Fruit fly (Drosophila melanogaster) whole organism, embryonic: Measurements from ENCODE around the gene Acp29AB.

ENCODE experiments used
- Bdp1 ChIP-seq: fragments of 200-800 bp; sonication (Bioruptor generic); optimal IDR thresholded peaks from 3 replicates; lab custom pipeline; 2016; ENCODE audit warnings: missing biosample characterization, missing genetic modification characterization
- BtbVII ChIP-seq: fragments of 200-800 bp; sonication (Bioruptor generic); optimal IDR thresholded peaks from 3 replicates; lab custom pipeline; 2017; ENCODE audit warnings: missing biosample characterization, mild to moderate bottlenecking, missing genetic modification characterization
- CG10462 ChIP-seq: fragments of 200-800 bp; sonication (Bioruptor generic); optimal IDR thresholded peaks from 2 replicates; lab custom pipeline; 2016; ENCODE audit warnings: missing biosample characterization, missing genetic modification characterization
- CG10979 ChIP-seq: fragments of 200-800 bp; sonication (Bioruptor generic); optimal IDR thresholded peaks from 2 replicates; lab custom pipeline; 2018; ENCODE audit warnings: missing biosample characterization, mild to moderate bottlenecking, missing genetic modification characterization, moderate library complexity
- CG11695 ChIP-seq: fragments of 200-800 bp; sonication (Bioruptor generic); IDR thresholded peaks from 3 replicates; pipeline ENCODE4 v1.3.6; 2022; ENCODE audit warnings: missing biosample characterization, missing genetic modification characterization
- CG2199 ChIP-seq: fragments of 200-800 bp; sonication (Bioruptor generic); IDR thresholded peaks from 3 replicates; pipeline ENCODE4 v1.3.6; 2022; ENCODE audit warnings: missing biosample characterization, missing genetic modification characterization
- CG2678 ChIP-seq: fragments of 200-800 bp; sonication (Bioruptor generic); optimal IDR thresholded peaks from 3 replicates; lab custom pipeline; 2019; ENCODE audit warnings: missing biosample characterization, mild to moderate bottlenecking, missing genetic modification characterization, moderate library complexity
- CG3065 ChIP-seq: fragments of 200-800 bp; sonication (Bioruptor generic); optimal IDR thresholded peaks from 2 replicates; lab custom pipeline; 2016; ENCODE audit warnings: missing biosample characterization, missing genetic modification characterization
- CG31388 ChIP-seq: fragments of 200-800 bp; sonication (Bioruptor generic); optimal IDR thresholded peaks from 2 replicates; lab custom pipeline; 2016; ENCODE audit warnings: missing biosample characterization, missing genetic modification characterization
- CG31441 ChIP-seq: fragments of 200-800 bp; sonication (Bioruptor generic); IDR thresholded peaks from 2 replicates; pipeline ENCODE4 v1.3.6; 2022; ENCODE audit warnings: missing biosample characterization, missing genetic modification characterization
- CG34376 ChIP-seq: fragments of 200-800 bp; sonication (Bioruptor generic); optimal IDR thresholded peaks from 2 replicates; lab custom pipeline; 2018; ENCODE audit warnings: missing biosample characterization, mild to moderate bottlenecking, missing genetic modification characterization
- CG34422 ChIP-seq: fragments of 200-800 bp; sonication (Bioruptor generic); IDR thresholded peaks from 3 replicates; pipeline ENCODE4 v1.3.6; 2022; ENCODE audit warnings: missing biosample characterization, missing genetic modification characterization
- CG4282 ChIP-seq: fragments of 200-800 bp; sonication (Bioruptor generic); optimal IDR thresholded peaks from 2 replicates; lab custom pipeline; 2016; ENCODE audit warnings: missing biosample characterization, missing genetic modification characterization
- CG8281 ChIP-seq: fragments of 200-800 bp; sonication (Bioruptor generic); optimal IDR thresholded peaks from 2 replicates; lab custom pipeline; 2018; ENCODE audit warnings: missing biosample characterization, mild to moderate bottlenecking, missing genetic modification characterization, moderate library complexity
- CG9876 ChIP-seq: fragments of 200-800 bp; sonication (Bioruptor generic); optimal IDR thresholded peaks from 2 replicates; lab custom pipeline; 2016; ENCODE audit warnings: missing biosample characterization, missing genetic modification characterization
- CTCF ChIP-seq: fragments of 200-800 bp; sonication (Bioruptor generic); optimal IDR thresholded peaks from 2 replicates; lab custom pipeline; 2017; ENCODE audit warnings: missing biosample characterization, mild to moderate bottlenecking, missing genetic modification characterization, moderate library complexity
- D19A ChIP-seq: fragments of 200-800 bp; optimal IDR thresholded peaks from 3 replicates; lab custom pipeline; 2019; ENCODE audit warnings: missing biosample characterization, mild to moderate bottlenecking, missing genetic modification characterization, moderate library complexity
- Dip3 ChIP-seq: fragments of 200-800 bp; sonication (Bioruptor generic); optimal IDR thresholded peaks from 3 replicates; lab custom pipeline; 2016; ENCODE audit warnings: missing biosample characterization, missing genetic modification characterization
- Ets65A ChIP-seq: fragments of 200-800 bp; sonication (Bioruptor generic); peaks from one replicate; lab custom pipeline; 2016; ENCODE audit warnings: missing biosample characterization, missing genetic modification characterization
- HLH3B ChIP-seq: fragments of 200-800 bp; sonication (Bioruptor generic); IDR thresholded peaks from 2 replicates; pipeline ENCODE4 v1.3.6; 2022; ENCODE audit warnings: missing biosample characterization, missing genetic modification characterization
- Hr78 ChIP-seq, 2 experiments: fragments of 200-800 bp in 1 of 2; fragments of >200 bp in 1 of 2; sonication (Bioruptor generic) in 1 of 2; optimal IDR thresholded peaks; 2 replicates each; lab custom pipeline; 2017 to 2019; ENCODE audit warnings: missing biosample characterization in 2 of 2, missing genetic modification characterization in 2 of 2, mild to moderate bottlenecking in 1 of 2, moderate library complexity in 1 of 2
- Jarid2 ChIP-seq: fragments of 200-800 bp; sonication (Bioruptor generic); optimal IDR thresholded peaks from 3 replicates; lab custom pipeline; 2017; ENCODE audit warnings: mild to moderate bottlenecking, missing biosample characterization, missing genetic modification reagents, missing genetic modification characterization
- Kr ChIP-seq: fragments of 200-800 bp; sonication (Bioruptor generic); optimal IDR thresholded peaks from 2 replicates; lab custom pipeline; 2017; ENCODE audit warnings: missing biosample characterization, mild to moderate bottlenecking, missing genetic modification characterization
- Lim3 ChIP-seq: fragments of 200-800 bp; sonication (Bioruptor generic); IDR thresholded peaks from 2 replicates; pipeline ENCODE4 v1.3.6; 2022; ENCODE audit warnings: missing biosample characterization, missing genetic modification characterization
- NfI ChIP-seq: fragments of 200-800 bp; sonication (Bioruptor generic); optimal IDR thresholded peaks from 3 replicates; lab custom pipeline; 2018; ENCODE audit warnings: missing biosample characterization, mild to moderate bottlenecking, missing genetic modification characterization, moderate library complexity
- Sox102F ChIP-seq: fragments of 200-800 bp; sonication (Bioruptor generic); optimal IDR thresholded peaks from 2 replicates; lab custom pipeline; 2018; ENCODE audit warnings: missing biosample characterization, mild to moderate bottlenecking, missing genetic modification characterization, moderate library complexity
- Stat92E ChIP-seq, 3 experiments: fragments of >200 bp in 2 of 3; fragments of 200-800 bp in 1 of 3; sonication (Bioruptor generic) in 1 of 3; optimal IDR thresholded peaks; 2 replicates each; lab custom pipeline; 2017 to 2019; ENCODE audit warnings: missing biosample characterization in 3 of 3, missing genetic modification characterization in 3 of 3, mild to moderate bottlenecking in 1 of 3, moderate library complexity in 1 of 3
- Vsx1 ChIP-seq: fragments of 200-800 bp; sonication (Bioruptor generic); optimal IDR thresholded peaks from 2 replicates; lab custom pipeline; 2017; ENCODE audit warnings: missing biosample characterization, mild to moderate bottlenecking, missing genetic modification characterization, missing genetic modification reagents
- ash1 ChIP-seq: fragments of 200-800 bp; sonication (Bioruptor generic); optimal IDR thresholded peaks from 2 replicates; lab custom pipeline; 2018; ENCODE audit warnings: missing biosample characterization, mild to moderate bottlenecking, missing genetic modification characterization
- bab2 ChIP-seq: fragments of 200-800 bp; sonication (Bioruptor generic); optimal IDR thresholded peaks from 2 replicates; lab custom pipeline; 2016; ENCODE audit warnings: missing biosample characterization, missing genetic modification characterization
- bowl ChIP-seq: fragments of 200-800 bp; sonication (Bioruptor generic); IDR thresholded peaks from 2 replicates; pipeline ENCODE4 v1.3.6; 2022; ENCODE audit warnings: missing biosample characterization, missing genetic modification characterization
- cg ChIP-seq: fragments of 200-800 bp; sonication (Bioruptor generic); optimal IDR thresholded peaks from 3 replicates; lab custom pipeline; 2019; ENCODE audit warnings: missing biosample characterization, mild to moderate bottlenecking, missing genetic modification characterization, moderate library complexity
- chinmo ChIP-seq: fragments of 200-800 bp; sonication (Bioruptor generic); IDR thresholded peaks from 4 replicates; pipeline ENCODE4 v1.3.6; 2022; ENCODE audit warnings: missing biosample characterization, missing genetic modification characterization; ENCODE audit not compliant: partially characterized antibody
- crol ChIP-seq: fragments of 200-800 bp; sonication (Bioruptor generic); IDR thresholded peaks from 2 replicates; pipeline ENCODE4 v1.3.6; 2022; ENCODE audit warnings: missing biosample characterization, missing genetic modification characterization
- en ChIP-seq: fragments of 200-800 bp; sonication (Bioruptor generic); optimal IDR thresholded peaks from 2 replicates; lab custom pipeline; 2016; ENCODE audit warnings: missing biosample characterization, missing genetic modification characterization
- ewg ChIP-seq: fragments of 200-800 bp; sonication (Bioruptor generic); optimal IDR thresholded peaks from 3 replicates; lab custom pipeline; 2017; ENCODE audit warnings: mild to moderate bottlenecking, missing biosample characterization, missing genetic modification reagents, missing genetic modification characterization
- gcm ChIP-seq: fragments of 200-800 bp; sonication (Bioruptor generic); optimal IDR thresholded peaks from 2 replicates; lab custom pipeline; 2019; ENCODE audit warnings: missing biosample characterization, mild to moderate bottlenecking, missing genetic modification characterization, moderate library complexity
- gsb ChIP-seq: fragments of 200-800 bp; sonication (Bioruptor generic); IDR thresholded peaks from 2 replicates; pipeline ENCODE4 v1.3.6; 2022; ENCODE audit warnings: missing biosample characterization, missing genetic modification characterization
- inv ChIP-seq: fragments of 200-800 bp; sonication (Bioruptor generic); IDR thresholded peaks from 2 replicates; pipeline ENCODE4 v1.3.6; 2022; ENCODE audit warnings: missing biosample characterization, missing genetic modification characterization; ENCODE audit not compliant: partially characterized antibody
- lab ChIP-seq: fragments of 200-800 bp; sonication (Bioruptor generic); optimal IDR thresholded peaks from 3 replicates; lab custom pipeline; 2017; ENCODE audit warnings: missing biosample characterization, missing genetic modification characterization, mild to moderate bottlenecking, moderate library complexity, missing genetic modification reagents
- nerfin-2 ChIP-seq: fragments of 200-800 bp; sonication (Bioruptor generic); IDR thresholded peaks from 2 replicates; pipeline ENCODE4 v1.3.6; 2022; ENCODE audit warnings: missing biosample characterization, missing genetic modification characterization; ENCODE audit not compliant: partially characterized antibody
- odd ChIP-seq: fragments of 200-800 bp; sonication (Bioruptor generic); optimal IDR thresholded peaks from 2 replicates; lab custom pipeline; 2017; ENCODE audit warnings: missing biosample characterization, mild to moderate bottlenecking, missing genetic modification characterization
- stwl ChIP-seq: fragments of 200-800 bp; sonication (Bioruptor generic); optimal IDR thresholded peaks from 3 replicates; lab custom pipeline; 2018; ENCODE audit warnings: missing biosample characterization, mild to moderate bottlenecking, missing genetic modification characterization, moderate library complexity
- trem ChIP-seq: fragments of 200-800 bp; optimal IDR thresholded peaks from 3 replicates; lab custom pipeline; 2019; ENCODE audit warnings: missing biosample characterization, mild to moderate bottlenecking, missing genetic modification characterization, moderate library complexity
- trh ChIP-seq: fragments of 200-800 bp; sonication (Bioruptor generic); optimal IDR thresholded peaks from 2 replicates; lab custom pipeline; 2016; ENCODE audit warnings: missing biosample characterization, missing genetic modification characterization
- vfl ChIP-seq: fragments of 200-800 bp; sonication (Bioruptor generic); optimal IDR thresholded peaks from 2 replicates; lab custom pipeline; 2016; ENCODE audit warnings: missing biosample characterization, missing genetic modification characterization
- wek ChIP-seq: fragments of 200-800 bp; sonication (Bioruptor generic); optimal IDR thresholded peaks from 3 replicates; lab custom pipeline; 2018; ENCODE audit warnings: missing biosample characterization, mild to moderate bottlenecking, missing genetic modification characterization, moderate library complexity
- z ChIP-seq: fragments of 200-800 bp; sonication (Bioruptor generic); IDR thresholded peaks from 3 replicates; pipeline ENCODE4 v1.3.6; 2022; ENCODE audit warnings: missing biosample characterization, missing genetic modification characterization

Acp29AB gene

dm6 chr2L:8420259-8420930 lies 27.4 kb upstream of the Acp29AB start (continued):
- no peak for TF ChIP-seq CG10462
- TF ChIP-seq CG31441 (GFP tag; lab: Robert Waterston, UW): no peak
- no peak for TF ChIP-seq HLH3B
- no peak for TF ChIP-seq nerfin-2 (GFP tag; lab: Robert Waterston, UW)
- TF ChIP-seq NfI (GFP tag; lab: Kevin White, UChicago): no peak
- no peak for TF ChIP-seq bowl (GFP tag; lab: Robert Waterston, UW)
- no peak for TF ChIP-seq lab (GFP tag; lab: Kevin White, UChicago)
- TF ChIP-seq CG10979: no peak
- no peak for TF ChIP-seq trem

dm6 chr2L:8419382-8419940 lies 26.4 kb upstream of the Acp29AB start:
- TF ChIP-seq ash1: no peak
- no peak for TF ChIP-seq CG3065 (GFP tag; lab: Kevin White, UChicago)
- TF ChIP-seq trh (GFP tag; lab: Kevin White, UChicago): no peak
- no peak for TF ChIP-seq Stat92E (GFP tag; optimal IDR thresholded peaks at IDR 0.05; lab: Kevin White, UChicago)
- peak; percentile 2 for TF ChIP-seq CG8281
- TF ChIP-seq BtbVII (GFP tag; lab: Kevin White, UChicago): no peak
- no peak for TF ChIP-seq ewg (GFP tag; lab: Kevin White, UChicago)
- TF ChIP-seq z: no peak
- TF ChIP-seq inv (GFP tag; lab: Robert Waterston, UW): no peak
- no peak for TF ChIP-seq CG2678 (tag; lab: Kevin White, UChicago)
- no peak for TF ChIP-seq CG4282 (GFP tag; lab: Kevin White, UChicago)
- no peak for TF ChIP-seq CG2199
- TF ChIP-seq CG31388 (GFP tag; lab: Kevin White, UChicago): no peak
- peak; percentile 84 for TF ChIP-seq gcm (GFP tag; lab: Kevin White, UChicago)
- TF ChIP-seq bab2 (GFP tag; lab: Kevin White, UChicago): no peak
- no peak for TF ChIP-seq Ets65A
- no peak for TF ChIP-seq CG9876 (GFP tag; lab: Kevin White, UChicago)
- TF ChIP-seq vfl: no peak
- no peak for TF ChIP-seq CG11695 (GFP tag; lab: Robert Waterston, UW)
- TF ChIP-seq stwl (tag; lab: Kevin White, UChicago): no peak
- TF ChIP-seq Bdp1 (GFP tag; lab: Kevin White, UChicago): no peak
- TF ChIP-seq crol (GFP tag; lab: Robert Waterston, UW): peak; percentile 81
- no peak for TF ChIP-seq en (GFP tag; lab: Kevin White, UChicago)
- TF ChIP-seq CG34422 (GFP tag; lab: Robert Waterston, UW): no peak
- no peak for TF ChIP-seq CTCF
- TF ChIP-seq gsb: no peak
- peak; percentile 52 for TF ChIP-seq Kr (GFP tag; lab: Kevin White, UChicago)
- no peak for TF ChIP-seq wek (GFP tag; lab: Kevin White, UChicago)
- TF ChIP-seq Sox102F (GFP tag; lab: Kevin White, UChicago): no peak
- no peak for TF ChIP-seq Dip3 (GFP tag; lab: Kevin White, UChicago)
- TF ChIP-seq Lim3: no peak
- TF ChIP-seq Jarid2 (GFP tag; lab: Kevin White, UChicago): no peak
- TF ChIP-seq nerfin-2 (GFP tag; lab: Robert Waterston, UW): 0 out of 2 replicates have a peak, but pooled peaks have one; percentile 39
- TF ChIP-seq CG34376 (GFP tag; lab: Kevin White, UChicago): no peak
- TF ChIP-seq cg (GFP tag; lab: Kevin White, UChicago): peak; percentile 68
- no peak for TF ChIP-seq D19A (tag; lab: Kevin White, UChicago)
- peak in 1 of 2 experiments; percentile 79 for TF ChIP-seq Hr78 (GFP tag; optimal IDR thresholded peaks at IDR 0.05; lab: Kevin White, UChicago)
- 0 out of 4 replicates have a peak, but pooled peaks have one; percentile 47 for TF ChIP-seq chinmo (GFP tag; lab: Robert Waterston, UW)
- TF ChIP-seq odd (GFP tag; lab: Kevin White, UChicago): peak; percentile 36
- no peak for TF ChIP-seq Vsx1
